Worm (Caenorhabditis elegans): ENCODE results near the gene T20B12.3.

Gene T20B12.3

DNA sequence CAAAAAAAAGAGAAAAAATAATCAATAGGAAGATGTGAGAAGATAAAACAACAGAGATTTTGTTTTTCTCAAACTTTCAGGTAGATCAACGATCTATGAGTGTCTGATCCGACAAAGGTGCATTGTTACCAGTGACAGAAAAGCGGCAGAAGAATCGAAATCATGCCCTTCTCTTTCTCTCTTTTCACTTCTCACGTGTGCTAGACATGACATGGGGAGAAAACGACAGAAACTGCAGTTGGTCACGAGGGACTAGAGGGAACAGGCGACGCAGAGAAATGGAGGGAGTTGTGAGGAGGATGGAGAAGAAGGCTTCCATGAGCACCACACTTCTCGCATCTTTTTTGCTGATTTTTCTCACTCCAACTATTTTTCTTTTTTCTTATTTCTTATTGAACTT is 46.7 kb upstream of the T20B12.3 start, which contains the start of gene F56C9.10 (continued):
- TF ChIP-seq madf-9 (GFP tag; conservative IDR thresholded peaks at IDR 0.05) = no peak
- TF ChIP-seq daf-16 (GFP tag; optimal IDR thresholded peaks at IDR 0.05) = peak in 1 of 2 experiments; percentile 65
- TF ChIP-seq daf-16 (tag; optimal IDR thresholded peaks at IDR 0.05) = peak; percentile 38
- no peak for TF ChIP-seq skn-1 (tag; optimal IDR thresholded peaks at IDR 0.05)
- TF ChIP-seq pha-4 (GFP tag; IDR thresholded peaks at IDR 0.05) = 0 out of 2 replicates have a peak, but pooled peaks have one; percentile 66
- TF ChIP-seq pha-4 (tag; optimal IDR thresholded peaks at IDR 0.05) = peak; percentile 71
- TF ChIP-seq nhr-42 (GFP tag; IDR thresholded peaks at IDR 0.05) = no peak
- no peak for TF ChIP-seq attf-4 (tag; optimal IDR thresholded peaks at IDR 0.05)
- peak; percentile 76 for TF ChIP-seq tra-1 (GFP tag; IDR thresholded peaks at IDR 0.05)
- TF ChIP-seq F44E2.7 (GFP tag; IDR thresholded peaks at IDR 0.05) = no peak
- TF ChIP-seq nhr-111 (GFP tag; optimal IDR thresholded peaks at IDR 0.05) = no peak
- no peak for TF ChIP-seq nhr-25 (tag; optimal IDR thresholded peaks at IDR 0.05; ENCODE audit: borderline replicate concordance, insufficient read depth)
- TF ChIP-seq duxl-1 (tag; optimal IDR thresholded peaks at IDR 0.05; ENCODE audit: poor library complexity) = no peak
- TF ChIP-seq Y75B8A.6 (GFP tag; IDR thresholded peaks at IDR 0.05) = no peak
- no peak for TF ChIP-seq sdz-12 (GFP tag; optimal IDR thresholded peaks at IDR 0.05)
- peak; percentile 58 for TF ChIP-seq lin-38 (GFP tag; IDR thresholded peaks at IDR 0.05)
- TF ChIP-seq nhr-76 (tag; optimal IDR thresholded peaks at IDR 0.05) = peak; percentile 9
- no peak for TF ChIP-seq F49E8.2 (tag; optimal IDR thresholded peaks at IDR 0.05; ENCODE audit: borderline replicate concordance)
- no peak for TF ChIP-seq madf-5 (GFP tag; IDR thresholded peaks at IDR 0.05)
- no peak for TF ChIP-seq dmd-8 (GFP tag; IDR thresholded peaks at IDR 0.05)
- peak; percentile 77 to 89 for TF ChIP-seq lsy-2 (tag; optimal IDR thresholded peaks at IDR 0.05)
- no peak for TF ChIP-seq nhr-237 (tag; optimal IDR thresholded peaks at IDR 0.05)
- TF ChIP-seq aha-1 (tag) = peak; percentile 99
- TF ChIP-seq dve-1 (tag; optimal IDR thresholded peaks at IDR 0.05; ENCODE audit: insufficient read depth) = peak; percentile 90
- no peak for TF ChIP-seq nhr-10 (tag; optimal IDR thresholded peaks at IDR 0.05)
- no peak for TF ChIP-seq aly-2 (tag; optimal IDR thresholded peaks at IDR 0.05)
- TF ChIP-seq ceh-32 (tag; optimal IDR thresholded peaks at IDR 0.05; ENCODE audit: poor library complexity) = no peak
- no peak for TF ChIP-seq Y5F2A.4 (GFP tag; optimal IDR thresholded peaks at IDR 0.05)
- TF ChIP-seq hlh-11 (tag; optimal IDR thresholded peaks at IDR 0.05) = peak; percentile 95
- TF ChIP-seq daf-8 (GFP tag; IDR thresholded peaks at IDR 0.05) = no peak
- no peak for TF ChIP-seq Y48G9A.11 (GFP tag; IDR thresholded peaks at IDR 0.05)

- TF ChIP-seq mdt-29 (GFP tag; IDR thresholded peaks at IDR 0.05) (peak; percentile 68), mep-1 (tag; optimal IDR thresholded peaks at IDR 0.05) (peak; percentile 53), dmd-9 (GFP tag; IDR thresholded peaks at IDR 0.05) (no peak), F26F4.8 (GFP tag; conservative IDR thresholded peaks at IDR 0.05) (no peak), nhr-10 (tag; optimal IDR thresholded peaks at IDR 0.05) (no peak), arid-1 (GFP tag; conservative IDR thresholded peaks at IDR 0.05) (peak; percentile 79), T20F7.1 (GFP tag; optimal IDR thresholded peaks at IDR 0.05) (peak; percentile 43), nhr-11 (tag; optimal IDR thresholded peaks at IDR 0.05) (peak; percentile 74), unc-39 (tag; optimal IDR thresholded peaks at IDR 0.05) (no peak), ces-1 (GFP tag; optimal IDR thresholded peaks at IDR 0.05) (no peak), vab-7 (GFP tag; IDR thresholded peaks at IDR 0.05) (no peak), F37D6.2 (tag; optimal IDR thresholded peaks at IDR 0.05) (no peak), nhr-76 (tag; optimal IDR thresholded peaks at IDR 0.05) (no peak), Y5F2A.4 (GFP tag; optimal IDR thresholded peaks at IDR 0.05) (no peak), zip-2 (tag; optimal IDR thresholded peaks at IDR 0.05) (no peak), mxl-2 (GFP tag; conservative IDR thresholded peaks at IDR 0.05) (no peak), Y48G9A.11 (GFP tag; IDR thresholded peaks at IDR 0.05) (no peak), madf-5 (GFP tag; IDR thresholded peaks at IDR 0.05) (no peak), lim-7 (GFP tag; IDR thresholded peaks at IDR 0.05) (peak; percentile 64; the same call in 1 of the 2 replicates), F49E8.2 (tag; optimal IDR thresholded peaks at IDR 0.05; ENCODE audit: borderline replicate concordance) (no peak), nhr-111 (GFP tag; optimal IDR thresholded peaks at IDR 0.05) (no peak), hmg-1.1 (GFP tag; IDR thresholded peaks at IDR 0.05) (peak; percentile 66), Y75B8A.6 (GFP tag; IDR thresholded peaks at IDR 0.05) (peak; percentile 63; the same call in 1 of the 2 replicates), ceh-20 (GFP tag; IDR thresholded peaks at IDR 0.05) (no peak), aly-2 (tag; optimal IDR thresholded peaks at IDR 0.05) (no peak), hlh-30 (tag; optimal IDR thresholded peaks at IDR 0.05; ENCODE audit: insufficient read depth) (peak; percentile 73), hif-1 (tag; optimal IDR thresholded peaks at IDR 0.05) (peak in 1 of 2 experiments; percentile 77), ceh-62 (tag; optimal IDR thresholded peaks at IDR 0.05) (no peak)
These were observed 45.7 kb upstream of the T20B12.3 start, which contains the start of gene gsp-2 for ce11 chrIII:7336214-7336613. Gene gsp-2 (plus strand): TSS chrIII:7336587.
